Worm (Caenorhabditis elegans): ENCODE measurements around the gene cutl-11.

DNA sequence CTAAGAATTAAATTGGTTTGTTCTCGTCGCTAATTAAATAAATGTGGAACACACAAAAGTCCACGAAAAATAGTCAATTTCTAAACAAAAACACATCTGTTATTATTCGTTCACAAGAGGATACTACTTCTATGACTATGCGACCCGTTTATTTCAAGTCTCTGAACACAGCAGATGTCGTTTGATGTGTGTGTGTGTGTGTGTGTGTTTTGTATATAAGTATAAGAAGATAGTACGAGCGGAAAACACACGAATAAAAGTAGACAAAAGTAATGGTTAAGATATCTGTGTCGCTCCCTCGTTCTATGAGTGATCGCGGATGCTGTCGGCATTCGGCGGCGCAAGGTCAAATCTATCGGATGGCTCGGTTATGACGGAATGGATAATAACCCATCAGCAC, 51.8 kb downstream of the cutl-11 start:
- TF ChIP-seq dao-5 (tag; optimal IDR thresholded peaks at IDR 0.05) = no peak
- no peak for TF ChIP-seq W03F9.2 (tag; optimal IDR thresholded peaks at IDR 0.05)

All from whole organism, L4/young adult.